Fruit fly (Drosophila melanogaster) whole organism, prepupa: ENCODE results near the gene CG7530.
A peak's percentile ranks its signal among the peaks of the same experiment; 100 is the strongest.

Source experiments
- Blimp-1 ChIP-seq: fragments of 200-800 bp; sonication (Bioruptor generic); optimal IDR thresholded peaks from 3 replicates; lab custom pipeline; 2017; ENCODE audit warnings: missing biosample characterization, missing genetic modification characterization, mild to moderate bottlenecking, moderate library complexity, missing genetic modification reagents
- CG10631 ChIP-seq: fragments of 200-800 bp; sonication (Bioruptor generic); optimal IDR thresholded peaks from 2 replicates; lab custom pipeline; 2016; ENCODE audit warnings: missing biosample characterization, missing genetic modification characterization
- CG10669 ChIP-seq: fragments of 200-800 bp; sonication (Bioruptor generic); optimal IDR thresholded peaks from 3 replicates; lab custom pipeline; 2018; ENCODE audit warnings: missing biosample characterization, mild to moderate bottlenecking, missing genetic modification characterization, moderate library complexity
- CG15336 ChIP-seq: fragments of 200-800 bp; sonication (Bioruptor generic); IDR thresholded peaks from 2 replicates; pipeline ENCODE4 v1.3.6; 2022; ENCODE audit warnings: missing biosample characterization, missing genetic modification characterization
- CG1621 ChIP-seq: fragments of 200-800 bp; sonication (Bioruptor generic); optimal IDR thresholded peaks from 3 replicates; lab custom pipeline; 2018; ENCODE audit warnings: missing biosample characterization, mild to moderate bottlenecking, missing genetic modification characterization
- CG16779 ChIP-seq: fragments of 200-800 bp; sonication (Bioruptor generic); optimal IDR thresholded peaks from 3 replicates; lab custom pipeline; 2017; ENCODE audit warnings: missing biosample characterization, mild to moderate bottlenecking, missing genetic modification characterization
- CG3032 ChIP-seq: fragments of 200-800 bp; optimal IDR thresholded peaks from 2 replicates; lab custom pipeline; 2019; ENCODE audit warnings: missing biosample characterization, mild to moderate bottlenecking, missing genetic modification characterization, moderate library complexity
- CG32006 ChIP-seq: fragments of 200-800 bp; sonication (Bioruptor generic); optimal IDR thresholded peaks from 3 replicates; lab custom pipeline; 2017; ENCODE audit warnings: missing biosample characterization, mild to moderate bottlenecking, missing genetic modification characterization
- CG34406 ChIP-seq: fragments of 200-800 bp; sonication (Bioruptor generic); optimal IDR thresholded peaks from 3 replicates; lab custom pipeline; 2016; ENCODE audit warnings: missing biosample characterization, missing genetic modification characterization
- CG3919 ChIP-seq: fragments of 200-800 bp; sonication (Bioruptor generic); optimal IDR thresholded peaks from 3 replicates; lab custom pipeline; 2016; ENCODE audit warnings: missing biosample characterization, missing genetic modification characterization
- CG6163 ChIP-seq: fragments of 200-800 bp; sonication (Bioruptor generic); IDR thresholded peaks from 3 replicates; pipeline ENCODE4 v1.3.6; 2022; ENCODE audit warnings: missing biosample characterization, missing genetic modification characterization
- CG6276 ChIP-seq: fragments of 200-800 bp; sonication (Bioruptor generic); optimal IDR thresholded peaks from 2 replicates; lab custom pipeline; 2017; ENCODE audit warnings: missing biosample characterization, mild to moderate bottlenecking, missing genetic modification characterization
- CG6792 ChIP-seq: fragments of 200-800 bp; sonication (Bioruptor generic); optimal IDR thresholded peaks from 3 replicates; lab custom pipeline; 2016; ENCODE audit warnings: missing biosample characterization, missing genetic modification characterization
- CG6808 ChIP-seq: fragments of 200-800 bp; sonication (Bioruptor generic); optimal IDR thresholded peaks from 3 replicates; lab custom pipeline; 2017; ENCODE audit warnings: missing biosample characterization, missing genetic modification characterization, mild to moderate bottlenecking, moderate library complexity, missing genetic modification reagents
- CG6854 ChIP-seq: fragments of 200-800 bp; sonication (Bioruptor generic); optimal IDR thresholded peaks from 2 replicates; lab custom pipeline; 2017; ENCODE audit warnings: missing biosample characterization, mild to moderate bottlenecking, missing genetic modification characterization
- CG8119 ChIP-seq: fragments of 200-800 bp; sonication (Bioruptor generic); IDR thresholded peaks from 3 replicates; pipeline ENCODE4 v1.3.6; 2022; ENCODE audit warnings: missing biosample characterization, missing genetic modification characterization
- CG8319 ChIP-seq: fragments of 200-800 bp; sonication (Bioruptor generic); optimal IDR thresholded peaks from 3 replicates; lab custom pipeline; 2016; ENCODE audit warnings: missing biosample characterization, missing genetic modification characterization
- CG8632 ChIP-seq: fragments of 200-800 bp; sonication (Bioruptor generic); optimal IDR thresholded peaks from 3 replicates; lab custom pipeline; 2016; ENCODE audit warnings: missing biosample characterization, missing genetic modification characterization
- CG9139 ChIP-seq: fragments of 200-800 bp; sonication (Bioruptor generic); optimal IDR thresholded peaks from 3 replicates; lab custom pipeline; 2017; ENCODE audit warnings: missing biosample characterization, mild to moderate bottlenecking, missing genetic modification characterization
- Eip75B ChIP-seq: fragments of 200-800 bp; sonication (Bioruptor generic); optimal IDR thresholded peaks from 3 replicates; lab custom pipeline; 2016; ENCODE audit warnings: missing biosample characterization, missing genetic modification characterization
- Eip78C ChIP-seq: fragments of 200-800 bp; sonication (Bioruptor generic); peaks from one replicate; lab custom pipeline; 2016; ENCODE audit warnings: missing biosample characterization, missing genetic modification characterization
- Eip93F ChIP-seq: fragments of 200-800 bp; sonication (Bioruptor generic); optimal IDR thresholded peaks from 2 replicates; lab custom pipeline; 2016; ENCODE audit warnings: missing biosample characterization, mild to moderate bottlenecking, missing genetic modification characterization
- Ets21C ChIP-seq: fragments of 200-800 bp; sonication (Bioruptor generic); optimal IDR thresholded peaks from 3 replicates; lab custom pipeline; 2016; ENCODE audit warnings: missing biosample characterization, missing genetic modification characterization
- Met ChIP-seq: fragments of 200-800 bp; sonication (Bioruptor generic); optimal IDR thresholded peaks from 3 replicates; lab custom pipeline; 2016; ENCODE audit warnings: missing biosample characterization, missing genetic modification characterization
- Smox ChIP-seq: fragments of 200-800 bp; sonication (Bioruptor generic); optimal IDR thresholded peaks from 3 replicates; lab custom pipeline; 2016; ENCODE audit warnings: missing biosample characterization, missing genetic modification characterization
- Sox102F ChIP-seq: fragments of 200-800 bp; sonication (Bioruptor generic); optimal IDR thresholded peaks from 2 replicates; lab custom pipeline; 2016; ENCODE audit warnings: missing biosample characterization, mild to moderate bottlenecking, missing genetic modification characterization
- Sox14 ChIP-seq: fragments of 200-800 bp; sonication (Bioruptor generic); optimal IDR thresholded peaks from 3 replicates; lab custom pipeline; 2016; ENCODE audit warnings: missing biosample characterization, missing genetic modification characterization
- Sox15 ChIP-seq: fragments of 200-800 bp; sonication (Bioruptor generic); optimal IDR thresholded peaks from 3 replicates; lab custom pipeline; 2016; ENCODE audit warnings: missing biosample characterization, missing genetic modification characterization
- achi ChIP-seq: fragments of 200-800 bp; sonication (Bioruptor generic); optimal IDR thresholded peaks from 3 replicates; lab custom pipeline; 2016; ENCODE audit warnings: missing biosample characterization, missing genetic modification characterization
- cyc ChIP-seq: fragments of 200-800 bp; sonication (Bioruptor generic); optimal IDR thresholded peaks from 3 replicates; lab custom pipeline; 2016; ENCODE audit warnings: missing biosample characterization, missing genetic modification characterization
- dsx ChIP-seq: fragments of 200-800 bp; optimal IDR thresholded peaks from 3 replicates; lab custom pipeline; 2019; ENCODE audit warnings: missing biosample characterization, mild to moderate bottlenecking, missing genetic modification characterization, moderate library complexity; ENCODE audit not compliant: poor library complexity, severe bottlenecking
- eg ChIP-seq: fragments of 200-800 bp; sonication (Bioruptor generic); IDR thresholded peaks from 3 replicates; pipeline ENCODE4 v1.3.6; 2022; ENCODE audit warnings: missing biosample characterization, missing genetic modification characterization
- esn ChIP-seq: fragments of 200-800 bp; sonication (Bioruptor generic); optimal IDR thresholded peaks from 2 replicates; lab custom pipeline; 2016; ENCODE audit warnings: missing biosample characterization, mild to moderate bottlenecking, missing genetic modification characterization, moderate library complexity
- fd85E ChIP-seq: fragments of 200-800 bp; sonication (Bioruptor generic); optimal IDR thresholded peaks from 3 replicates; lab custom pipeline; 2016; ENCODE audit warnings: missing biosample characterization, missing genetic modification characterization
- fkh ChIP-seq: fragments of 200-800 bp; sonication (Bioruptor generic); optimal IDR thresholded peaks from 3 replicates; lab custom pipeline; 2017; ENCODE audit warnings: missing biosample characterization, mild to moderate bottlenecking, missing genetic modification characterization, moderate library complexity
- lz ChIP-seq: fragments of 200-800 bp; sonication (Bioruptor generic); optimal IDR thresholded peaks from 3 replicates; lab custom pipeline; 2016; ENCODE audit warnings: missing biosample characterization, missing genetic modification characterization
- pdm3 ChIP-seq: fragments of 200-800 bp; sonication (Bioruptor generic); optimal IDR thresholded peaks from 3 replicates; lab custom pipeline; 2016; ENCODE audit warnings: missing biosample characterization, missing genetic modification characterization
- salr ChIP-seq, 2 experiments: fragments of 200-800 bp; sonication (Bioruptor generic); optimal IDR thresholded peaks; 3 replicates each; lab custom pipeline; 2016 to 2018; ENCODE audit warnings: missing biosample characterization in 2 of 2, missing genetic modification characterization in 2 of 2, mild to moderate bottlenecking in 1 of 2
- spab ChIP-seq: fragments of 200-800 bp; sonication (Bioruptor generic); optimal IDR thresholded peaks from 2 replicates; lab custom pipeline; 2017; ENCODE audit warnings: missing biosample characterization, mild to moderate bottlenecking, missing genetic modification characterization, missing genetic modification reagents
- ss ChIP-seq, 2 experiments: fragments of 200-800 bp; sonication (Bioruptor generic); optimal IDR thresholded peaks; 2 replicates in 1 of 2; 3 replicates in 1 of 2; lab custom pipeline; 2017 to 2018; ENCODE audit warnings: mild to moderate bottlenecking in 2 of 2, missing biosample characterization in 2 of 2, missing genetic modification characterization in 2 of 2, moderate library complexity in 1 of 2
- svp ChIP-seq: fragments of 200-800 bp; sonication (Bioruptor generic); peaks from one replicate; lab custom pipeline; 2016; ENCODE audit warnings: missing biosample characterization, missing genetic modification characterization
- topi ChIP-seq: fragments of 200-800 bp; sonication (Bioruptor generic); optimal IDR thresholded peaks from 3 replicates; lab custom pipeline; 2016; ENCODE audit warnings: missing biosample characterization, missing genetic modification characterization
- vri ChIP-seq: fragments of 200-800 bp; sonication (Bioruptor generic); optimal IDR thresholded peaks from 3 replicates; lab custom pipeline; 2016; ENCODE audit warnings: missing biosample characterization, mild to moderate bottlenecking, missing genetic modification characterization

Gene CG7530

dm6 chr3R:14683928-14684327 lies 47.4 kb downstream of the CG7530 start (continued):
- TF ChIP-seq CG15336 (GFP tag; lab: Robert Waterston, UW) (peak; percentile 93), dsx (GFP tag; lab: Kevin White, UChicago) (peak; percentile 59), CG6276 (GFP tag; lab: Kevin White, UChicago) (peak; percentile 56), CG8119 (peak; percentile 91), salr (GFP tag; optimal IDR thresholded peaks at IDR 0.05; lab: Kevin White, UChicago) (peak in 1 of 2 experiments; percentile 61), Eip93F (GFP tag; lab: Kevin White, UChicago) (no peak), Sox15 (GFP tag; lab: Kevin White, UChicago) (no peak), CG1621 (tag; lab: Kevin White, UChicago) (no peak), Ets21C (GFP tag; lab: Kevin White, UChicago) (no peak), Eip78C (peak; percentile 98)

dm6 chr3R:14680112-14680665 lies 51.1 kb downstream of the CG7530 start:
- TF ChIP-seq lz (GFP tag; lab: Kevin White, UChicago) (no peak), spab (GFP tag; lab: Kevin White, UChicago) (peak; percentile 26), ss (GFP tag; optimal IDR thresholded peaks at IDR 0.05; lab: Kevin White, UChicago) (peak in 1 of 2 experiments; percentile 54), CG34406 (GFP tag; lab: Kevin White, UChicago) (peak; percentile 7), Blimp-1 (GFP tag; lab: Kevin White, UChicago) (peak; percentile 32), CG32006 (GFP tag; lab: Kevin White, UChicago) (peak; percentile 5), Sox102F (GFP tag; lab: Kevin White, UChicago) (peak; percentile 53), esn (GFP tag; lab: Kevin White, UChicago) (peak; percentile 12), Smox (GFP tag; lab: Kevin White, UChicago) (peak; percentile 25), topi (GFP tag; lab: Kevin White, UChicago) (peak; percentile 30), CG3032 (peak; percentile 6), CG10631 (GFP tag; lab: Kevin White, UChicago) (peak; percentile 42), vri (peak; percentile 63), CG6808 (no peak), salr (GFP tag; optimal IDR thresholded peaks at IDR 0.05; lab: Kevin White, UChicago) (peak in 1 of 2 experiments; percentile 15), Eip78C (peak; percentile 67), Sox14 (peak; percentile 31), CG10669 (peak; percentile 28), svp (GFP tag; lab: Kevin White, UChicago) (peak; percentile 94), CG8319 (GFP tag; lab: Kevin White, UChicago) (peak; percentile 8), achi (peak; percentile 38), fd85E (no peak), pdm3 (GFP tag; lab: Kevin White, UChicago) (peak; percentile 33), cyc (GFP tag; lab: Kevin White, UChicago) (no peak), Met (GFP tag; lab: Kevin White, UChicago) (peak; percentile 18), CG16779 (peak; percentile 41), CG6163 (GFP tag; lab: Robert Waterston, UW) (no peak; the same call in 2 of the 3 replicates), CG6276 (GFP tag; lab: Kevin White, UChicago) (no peak), CG8632 (GFP tag; lab: Kevin White, UChicago) (peak; percentile 38), CG6792 (GFP tag; lab: Kevin White, UChicago) (peak; percentile 39), Eip93F (GFP tag; lab: Kevin White, UChicago) (peak; percentile 10), eg (GFP tag; lab: Robert Waterston, UW) (0 out of 3 replicates have a peak, but pooled peaks have one; percentile 39), CG6854 (GFP tag; lab: Kevin White, UChicago) (no peak), CG9139 (GFP tag; lab: Kevin White, UChicago) (no peak), CG3919 (peak; percentile 46), Eip75B (GFP tag; lab: Kevin White, UChicago) (peak; percentile 30), fkh (GFP tag; lab: Kevin White, UChicago) (peak; percentile 63)
